Worm (Caenorhabditis elegans): ENCODE measurements around the gene dop-5.
A peak's percentile ranks its signal among the peaks of the same experiment; 100 is the strongest.

Gene dop-5

ce11 chrV:11380571-11380970 lies 14.5 kb upstream of the dop-5 start:
- TF ChIP-seq peb-1 (tag; optimal IDR thresholded peaks at IDR 0.05) (no peak), sma-9 (GFP tag; optimal IDR thresholded peaks at IDR 0.05) (peak; percentile 16), sma-9 (tag; optimal IDR thresholded peaks at IDR 0.05) (no peak)

ce11 chrV:11379341-11379740 lies 13.3 kb upstream of the dop-5 start:
- TF ChIP-seq zag-1 (tag; optimal IDR thresholded peaks at IDR 0.05) (no peak), ztf-1 (GFP tag; conservative IDR thresholded peaks at IDR 0.05) (no peak), sem-4 (tag; optimal IDR thresholded peaks at IDR 0.05) (no peak), skn-1 (tag; optimal IDR thresholded peaks at IDR 0.05) (no peak), nhr-21 (tag; optimal IDR thresholded peaks at IDR 0.05) (no peak), sma-3 (GFP tag; optimal IDR thresholded peaks at IDR 0.05) (no peak), ztf-11 (tag; optimal IDR thresholded peaks at IDR 0.05) (no peak), ztf-4 (tag; optimal IDR thresholded peaks at IDR 0.05) (no peak), R02D3.7 (tag; optimal IDR thresholded peaks at IDR 0.05) (no peak), gmeb-1 (tag; optimal IDR thresholded peaks at IDR 0.05) (no peak), nhr-23 (tag; optimal IDR thresholded peaks at IDR 0.05) (no peak)

- TF ChIP-seq ama-1 (optimal IDR thresholded peaks at IDR 0.05): no peak
- TF ChIP-seq lin-39 (tag; optimal IDR thresholded peaks at IDR 0.05): no peak
- peak; percentile 79 for TF ChIP-seq F13H6.1 (tag; optimal IDR thresholded peaks at IDR 0.05)
- TF ChIP-seq sma-9 (GFP tag; optimal IDR thresholded peaks at IDR 0.05): peak; percentile 78
- TF ChIP-seq sma-9 (tag; optimal IDR thresholded peaks at IDR 0.05): no peak
- TF ChIP-seq ceh-16 (tag; optimal IDR thresholded peaks at IDR 0.05): no peak
- TF ChIP-seq lin-13 (GFP tag; optimal IDR thresholded peaks at IDR 0.05): no peak
- no peak for TF ChIP-seq dmd-4 (tag; optimal IDR thresholded peaks at IDR 0.05)
- TF ChIP-seq nhr-6 (tag; optimal IDR thresholded peaks at IDR 0.05): peak; percentile 26
- TF ChIP-seq ztf-4 (tag; optimal IDR thresholded peaks at IDR 0.05): peak; percentile 33
- TF ChIP-seq sma-3 (GFP tag; optimal IDR thresholded peaks at IDR 0.05): no peak
- no peak for TF ChIP-seq ztf-1 (GFP tag; conservative IDR thresholded peaks at IDR 0.05)
- TF ChIP-seq R02D3.7 (tag; optimal IDR thresholded peaks at IDR 0.05): no peak
- TF ChIP-seq egl-27 (tag; optimal IDR thresholded peaks at IDR 0.05): peak; percentile 17
- TF ChIP-seq skn-1 (tag; optimal IDR thresholded peaks at IDR 0.05): no peak
- peak; percentile 45 for TF ChIP-seq nhr-21 (tag; optimal IDR thresholded peaks at IDR 0.05)
- no peak for TF ChIP-seq nhr-10 (tag; optimal IDR thresholded peaks at IDR 0.05)
- TF ChIP-seq nhr-237 (tag; optimal IDR thresholded peaks at IDR 0.05): no peak
- TF ChIP-seq elt-3 (tag; optimal IDR thresholded peaks at IDR 0.05): no peak
- TF ChIP-seq nhr-77 (tag; optimal IDR thresholded peaks at IDR 0.05): no peak
- TF ChIP-seq blmp-1 (tag; optimal IDR thresholded peaks at IDR 0.05; ENCODE audit: insufficient read depth): no peak
- TF ChIP-seq nhr-129 (tag; optimal IDR thresholded peaks at IDR 0.05): peak; percentile 53
- peak; percentile 39 for TF ChIP-seq fos-1 (tag; optimal IDR thresholded peaks at IDR 0.05)
- peak; percentile 91 for TF ChIP-seq C34F6.9 (tag; optimal IDR thresholded peaks at IDR 0.05)
- peak; percentile 53 for TF ChIP-seq mab-5 (tag; optimal IDR thresholded peaks at IDR 0.05)
- no peak for TF ChIP-seq ztf-11 (tag; optimal IDR thresholded peaks at IDR 0.05)
- TF ChIP-seq elt-1 (tag; optimal IDR thresholded peaks at IDR 0.05): no peak
- TF ChIP-seq nhr-12 (tag; optimal IDR thresholded peaks at IDR 0.05): no peak
- TF ChIP-seq ZK546.5 (tag; optimal IDR thresholded peaks at IDR 0.05): no peak
- no peak for TF ChIP-seq Y55F3AM.14 (GFP tag; optimal IDR thresholded peaks at IDR 0.05)
- peak; percentile 87 for TF ChIP-seq unc-55 (GFP tag; optimal IDR thresholded peaks at IDR 0.05)
- TF ChIP-seq aly-2 (tag; optimal IDR thresholded peaks at IDR 0.05): no peak
- peak; percentile 13 to 79 for TF ChIP-seq lsy-2 (tag; optimal IDR thresholded peaks at IDR 0.05)
- peak; percentile 82 for TF ChIP-seq lin-11 (tag; optimal IDR thresholded peaks at IDR 0.05)
- TF ChIP-seq ceh-82 (tag; optimal IDR thresholded peaks at IDR 0.05): no peak
- TF ChIP-seq sem-4 (tag; optimal IDR thresholded peaks at IDR 0.05): peak; percentile 43
- peak; percentile 68 for TF ChIP-seq zag-1 (tag; optimal IDR thresholded peaks at IDR 0.05)
- TF ChIP-seq gmeb-1 (tag; optimal IDR thresholded peaks at IDR 0.05): peak; percentile 57
- TF ChIP-seq unc-39 (tag; optimal IDR thresholded peaks at IDR 0.05): no peak
- peak; percentile 40 for TF ChIP-seq snpc-4 (tag; optimal IDR thresholded peaks at IDR 0.05)
- TF ChIP-seq mdl-1 (tag; optimal IDR thresholded peaks at IDR 0.05): no peak
- TF ChIP-seq mbf-1 (tag; optimal IDR thresholded peaks at IDR 0.05): no peak
- TF ChIP-seq alr-1 (tag; optimal IDR thresholded peaks at IDR 0.05): no peak
- TF ChIP-seq nhr-25 (tag; optimal IDR thresholded peaks at IDR 0.05): no peak
- no peak for TF ChIP-seq nhr-11 (tag; optimal IDR thresholded peaks at IDR 0.05)
- TF ChIP-seq unc-62 (GFP tag; optimal IDR thresholded peaks at IDR 0.05): no peak
- TF ChIP-seq crh-2 (tag; optimal IDR thresholded peaks at IDR 0.05): peak; percentile 80
- no peak for TF ChIP-seq peb-1 (tag; optimal IDR thresholded peaks at IDR 0.05)
- no peak for TF ChIP-seq nhr-23 (tag; optimal IDR thresholded peaks at IDR 0.05)
Observed at ce11 chrV:11375150-11375792, 9.2 kb upstream of the dop-5 start, which contains the start of gene cnb-1. Gene cnb-1 (plus strand): TSS chrV:11375742.
